Fruit fly (Drosophila melanogaster): Measurements from ENCODE around the gene wrm1.

Gene wrm1

DNA sequence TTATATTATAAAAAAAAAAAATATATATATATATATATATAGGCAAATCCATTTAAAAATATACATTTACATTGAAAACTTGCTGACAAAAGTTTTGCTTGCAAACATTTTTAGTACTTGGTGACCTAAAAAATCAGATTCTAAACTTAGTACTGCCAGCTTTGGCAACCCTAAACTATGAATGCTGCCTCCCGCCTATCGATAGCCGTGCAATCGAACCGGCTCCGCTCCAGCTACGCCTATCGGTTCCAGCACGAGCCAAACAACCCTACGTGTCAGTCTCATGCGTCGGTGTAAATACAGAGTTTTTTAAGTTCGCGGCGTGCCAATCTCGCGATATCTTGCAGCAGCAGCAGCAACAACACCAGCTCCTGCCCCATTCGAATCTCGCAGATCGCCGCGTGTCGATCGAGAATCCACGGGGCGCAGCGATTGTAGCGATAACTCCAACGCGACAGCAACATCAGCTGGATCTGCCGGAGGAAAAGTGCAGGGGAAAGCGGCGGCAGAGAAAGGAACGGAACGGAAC is 25.4 kb upstream of the wrm1 start, which contains the start of gene Sec63 (continued):
- TF ChIP-seq CG3065 (GFP tag; optimal IDR thresholded peaks at IDR 0.05) (peak; percentile 52), CG4730 (GFP tag; IDR thresholded peaks at IDR 0.05) (no peak), ara (GFP tag; IDR thresholded peaks at IDR 0.05) (peak; percentile 25; the same call in 1 of the 2 replicates), ato (GFP tag; IDR thresholded peaks at IDR 0.05; ENCODE audit: partially characterized antibody) (peak; percentile 54; the same call in 1 of the 2 replicates), Ssrp (tag; optimal IDR thresholded peaks at IDR 0.05) (peak; percentile 42), CG2129 (GFP tag; IDR thresholded peaks at IDR 0.05; ENCODE audit: partially characterized antibody) (peak; percentile 69), nmo (GFP tag; optimal IDR thresholded peaks at IDR 0.05) (peak; percentile 46), CG14965 (GFP tag; optimal IDR thresholded peaks at IDR 0.05; ENCODE audit: borderline replicate concordance) (no peak), CG10979 (tag; optimal IDR thresholded peaks at IDR 0.05) (no peak), CG17612 (GFP tag; IDR thresholded peaks at IDR 0.05) (no peak), CG4707 (GFP tag; optimal IDR thresholded peaks at IDR 0.05) (no peak), Sox100B (GFP tag; optimal IDR thresholded peaks at IDR 0.05) (peak; percentile 34), tup (GFP tag; optimal IDR thresholded peaks at IDR 0.05) (no peak), CG2120 (GFP tag; optimal IDR thresholded peaks at IDR 0.05) (peak; percentile 59), Xbp1 (GFP tag; optimal IDR thresholded peaks at IDR 0.05) (peak; percentile 67), Neu2 (GFP tag; optimal IDR thresholded peaks at IDR 0.05; ENCODE audit: borderline replicate concordance) (no peak), CG4360 (GFP tag; IDR thresholded peaks at IDR 0.05) (no peak), Ets65A (GFP tag) (no peak), tio (GFP tag; optimal IDR thresholded peaks at IDR 0.05) (no peak), Hand (GFP tag; optimal IDR thresholded peaks at IDR 0.05) (no peak), Trl (optimal IDR thresholded peaks at IDR 0.05) (no peak), Trl (GFP tag; optimal IDR thresholded peaks at IDR 0.05) (no peak), CG12104 (GFP tag; optimal IDR thresholded peaks at IDR 0.05) (no peak), kni (GFP tag; optimal IDR thresholded peaks at IDR 0.05) (no peak), Xrp1 (GFP tag; IDR thresholded peaks at IDR 0.05) (peak; percentile 71), inv (GFP tag; IDR thresholded peaks at IDR 0.05; ENCODE audit: partially characterized antibody) (peak; percentile 75), cato (GFP tag; optimal IDR thresholded peaks at IDR 0.05; ENCODE audit: borderline replicate concordance) (peak; percentile 36), Atf3 (GFP tag; optimal IDR thresholded peaks at IDR 0.05) (no peak), knrl (GFP tag; IDR thresholded peaks at IDR 0.05; ENCODE audit: partially characterized antibody) (peak; percentile 91), CG11723 (GFP tag; optimal IDR thresholded peaks at IDR 0.05) (no peak), Abd-B (GFP tag; optimal IDR thresholded peaks at IDR 0.05) (peak; percentile 36), CG11247 (GFP tag; IDR thresholded peaks at IDR 0.05) (0 out of 2 replicates have a peak, but pooled peaks have one; percentile 16), crc (GFP tag; optimal IDR thresholded peaks at IDR 0.05) (no peak), CG8924 (tag; optimal IDR thresholded peaks at IDR 0.05) (peak; percentile 36), CG18262 (tag; optimal IDR thresholded peaks at IDR 0.05) (peak; percentile 26), Max (GFP tag; optimal IDR thresholded peaks at IDR 0.05) (peak; percentile 58), Side (GFP tag; optimal IDR thresholded peaks at IDR 0.05) (no peak), CG7786 (GFP tag; optimal IDR thresholded peaks at IDR 0.05) (no peak), CG15514 (GFP tag; optimal IDR thresholded peaks at IDR 0.05) (peak; percentile 100), CG13894 (tag; optimal IDR thresholded peaks at IDR 0.05) (no peak), CG17568 (GFP tag; optimal IDR thresholded peaks at IDR 0.05) (no peak), pfk (GFP tag; optimal IDR thresholded peaks at IDR 0.05) (peak; percentile 93), lmd (GFP tag; IDR thresholded peaks at IDR 0.05) (peak; percentile 56; the same call in 1 of the 2 replicates), Lpt (GFP tag; optimal IDR thresholded peaks at IDR 0.05) (no peak), Sry-β (GFP tag; optimal IDR thresholded peaks at IDR 0.05) (peak; percentile 27), Deaf1 (tag; optimal IDR thresholded peaks at IDR 0.05) (no peak), gsb-n (tag; optimal IDR thresholded peaks at IDR 0.05) (no peak), CG8281 (tag; optimal IDR thresholded peaks at IDR 0.05) (no peak), CG30403 (GFP tag; optimal IDR thresholded peaks at IDR 0.05) (peak; percentile 46), CG2202 (tag; optimal IDR thresholded peaks at IDR 0.05) (no peak)

Measured in whole organism, embryonic.